Worm (Caenorhabditis elegans) whole organism, mixed stage, embryonic: ENCODE data around the gene F20B6.5.

Experiments used
- lin-13 ChIP-seq: fragments of 150-350 bp; optimal IDR thresholded peaks from 2 replicates; lab custom pipeline; 2014; ENCODE audit warnings: missing biosample characterization, missing genetic modification characterization
- mab-5 ChIP-seq: fragments of 150-350 bp; optimal IDR thresholded peaks from 2 replicates; lab custom pipeline; 2014; ENCODE audit warnings: missing biosample characterization, missing genetic modification characterization
- mep-1 ChIP-seq: fragments of 150-350 bp; optimal IDR thresholded peaks from 2 replicates; lab custom pipeline; 2017; ENCODE audit warnings: missing biosample characterization, missing genetic modification reagents, missing genetic modification characterization, inconsistent platforms
- pha-4 ChIP-seq: fragments of 150-350 bp; optimal IDR thresholded peaks from 2 replicates; lab custom pipeline; 2018; ENCODE audit warnings: missing biosample characterization, missing genetic modification reagents, missing genetic modification characterization

- TF ChIP-seq mep-1 (tag; lab: Kevin White, UChicago), result no peak
- no peak for TF ChIP-seq mab-5 (tag; lab: Kevin White, UChicago)
- no peak for TF ChIP-seq lin-13 (tag; lab: Kevin White, UChicago)
- TF ChIP-seq pha-4 (tag; lab: Kevin White, UChicago), result no peak
Measured at ce11 chrX:4167150-4167549, 32.6 kb downstream of the F20B6.5 start, which contains the start of gene ZK470.14.
